Fruit fly (Drosophila melanogaster) whole organism, embryonic: ENCODE measurements around the gene ver.

ENCODE experiments used
- Antp ChIP-seq: fragments of 200-800 bp; sonication (Bioruptor generic); optimal IDR thresholded peaks from 3 replicates; lab custom pipeline; 2016; ENCODE audit warnings: missing biosample characterization, missing genetic modification characterization
- CG10267 ChIP-seq: fragments of 200-800 bp; sonication (Bioruptor generic); optimal IDR thresholded peaks from 2 replicates; lab custom pipeline; 2018; ENCODE audit warnings: missing biosample characterization, mild to moderate bottlenecking, missing genetic modification characterization, moderate library complexity
- CG10274 ChIP-seq: fragments of 200-800 bp; sonication (Bioruptor generic); optimal IDR thresholded peaks from 3 replicates; lab custom pipeline; 2017; ENCODE audit warnings: missing biosample characterization, mild to moderate bottlenecking, missing genetic modification characterization
- CG12071 ChIP-seq: fragments of 200-800 bp; sonication (Bioruptor generic); optimal IDR thresholded peaks from 3 replicates; lab custom pipeline; 2018; ENCODE audit warnings: missing biosample characterization, mild to moderate bottlenecking, missing genetic modification characterization
- CG12104 ChIP-seq: fragments of 200-800 bp; sonication (Bioruptor generic); optimal IDR thresholded peaks from 3 replicates; lab custom pipeline; 2016; ENCODE audit warnings: missing biosample characterization, missing genetic modification characterization
- CG12744 ChIP-seq: fragments of 200-800 bp; sonication (Bioruptor generic); optimal IDR thresholded peaks from 2 replicates; lab custom pipeline; 2016; ENCODE audit warnings: missing biosample characterization, missing genetic modification characterization
- CG14050 ChIP-seq: fragments of 200-800 bp; sonication (Bioruptor generic); IDR thresholded peaks from 3 replicates; pipeline ENCODE4 v1.3.6; 2022; ENCODE audit warnings: missing biosample characterization, missing genetic modification characterization
- CG17186 ChIP-seq: fragments of 200-800 bp; sonication (Bioruptor generic); optimal IDR thresholded peaks from 3 replicates; lab custom pipeline; 2017; ENCODE audit warnings: missing biosample characterization, missing genetic modification reagents, missing genetic modification characterization
- CG17912 ChIP-seq: fragments of 200-800 bp; sonication (Bioruptor generic); optimal IDR thresholded peaks from 2 replicates; lab custom pipeline; 2018; ENCODE audit warnings: missing biosample characterization, mild to moderate bottlenecking, missing genetic modification characterization
- CG1792 ChIP-seq: fragments of 200-800 bp; sonication (Bioruptor generic); optimal IDR thresholded peaks from 2 replicates; lab custom pipeline; 2016; ENCODE audit warnings: missing biosample characterization, missing genetic modification characterization
- CG30431 ChIP-seq: fragments of 200-800 bp; sonication (Bioruptor generic); optimal IDR thresholded peaks from 2 replicates; lab custom pipeline; 2017; ENCODE audit warnings: missing biosample characterization, missing genetic modification characterization
- CG3407 ChIP-seq: fragments of 200-800 bp; sonication (Bioruptor generic); optimal IDR thresholded peaks from 2 replicates; lab custom pipeline; 2018; ENCODE audit warnings: missing biosample characterization, mild to moderate bottlenecking, missing genetic modification characterization
- CG4730 ChIP-seq: fragments of 200-800 bp; sonication (Bioruptor generic); IDR thresholded peaks from 2 replicates; pipeline ENCODE4 v1.3.6; 2022; ENCODE audit warnings: missing biosample characterization, missing genetic modification characterization
- CG6654 ChIP-seq: fragments of 200-800 bp; sonication (Bioruptor generic); optimal IDR thresholded peaks from 2 replicates; lab custom pipeline; 2017; ENCODE audit warnings: missing biosample characterization, mild to moderate bottlenecking, missing genetic modification characterization
- CG6683 ChIP-seq: fragments of 200-800 bp; sonication (Bioruptor generic); optimal IDR thresholded peaks from 2 replicates; lab custom pipeline; 2017; ENCODE audit warnings: missing biosample characterization, mild to moderate bottlenecking, missing genetic modification characterization, missing genetic modification reagents
- CG6854 ChIP-seq: fragments of 200-800 bp; sonication (Bioruptor generic); optimal IDR thresholded peaks from 3 replicates; lab custom pipeline; 2017; ENCODE audit warnings: missing biosample characterization, mild to moderate bottlenecking, missing genetic modification characterization
- CG7928 ChIP-seq: fragments of 200-800 bp; sonication (Bioruptor generic); optimal IDR thresholded peaks from 2 replicates; lab custom pipeline; 2017; ENCODE audit warnings: missing biosample characterization, mild to moderate bottlenecking, missing genetic modification characterization
- CG8290 ChIP-seq, 3 experiments: fragments of 200-800 bp; sonication (Bioruptor generic); optimal IDR thresholded peaks; 2 replicates each; lab custom pipeline; 2016 to 2019; ENCODE audit warnings: missing biosample characterization in 3 of 3, missing genetic modification characterization in 3 of 3, mild to moderate bottlenecking in 2 of 3, moderate library complexity in 1 of 3
- CG9437 ChIP-seq: fragments of 200-800 bp; sonication (Bioruptor generic); optimal IDR thresholded peaks from 2 replicates; lab custom pipeline; 2018; ENCODE audit warnings: missing biosample characterization, mild to moderate bottlenecking, missing genetic modification characterization
- Dip3 ChIP-seq: fragments of 200-800 bp; sonication (Bioruptor generic); optimal IDR thresholded peaks from 3 replicates; lab custom pipeline; 2016; ENCODE audit warnings: missing biosample characterization, missing genetic modification characterization
- Dref ChIP-seq: fragments of 200-800 bp; sonication (Bioruptor generic); IDR thresholded peaks from 2 replicates; pipeline ENCODE4 v1.3.6; 2022; ENCODE audit warnings: missing biosample characterization, missing genetic modification characterization
- H15 ChIP-seq: fragments of 200-800 bp; sonication (Bioruptor generic); IDR thresholded peaks from 3 replicates; pipeline ENCODE4 v1.3.6; 2022; ENCODE audit warnings: missing biosample characterization, missing genetic modification characterization
- Hey ChIP-seq: fragments of 200-800 bp; sonication (Bioruptor generic); optimal IDR thresholded peaks from 3 replicates; lab custom pipeline; 2018; ENCODE audit warnings: missing biosample characterization, mild to moderate bottlenecking, missing genetic modification characterization
- MTF-1 ChIP-seq: fragments of 200-800 bp; sonication (Bioruptor generic); optimal IDR thresholded peaks from 2 replicates; lab custom pipeline; 2018; ENCODE audit warnings: missing biosample characterization, mild to moderate bottlenecking, missing genetic modification characterization, borderline replicate concordance
- Med ChIP-seq: fragments of 200-800 bp; sonication (Bioruptor generic); peaks from one replicate; lab custom pipeline; 2016; ENCODE audit warnings: missing biosample characterization, missing genetic modification characterization, mild to moderate bottlenecking, inconsistent platforms, moderate library complexity
- Neu2 ChIP-seq: fragments of 200-800 bp; sonication (Bioruptor generic); optimal IDR thresholded peaks from 3 replicates; lab custom pipeline; 2016; ENCODE audit warnings: missing biosample characterization, missing genetic modification characterization, borderline replicate concordance
- NfI ChIP-seq: fragments of 200-800 bp; sonication (Bioruptor generic); optimal IDR thresholded peaks from 3 replicates; lab custom pipeline; 2018; ENCODE audit warnings: missing biosample characterization, mild to moderate bottlenecking, missing genetic modification characterization, moderate library complexity
- PHDP ChIP-seq: fragments of 200-800 bp; sonication (Bioruptor generic); optimal IDR thresholded peaks from 3 replicates; lab custom pipeline; 2018; ENCODE audit warnings: missing biosample characterization, mild to moderate bottlenecking, missing genetic modification characterization, moderate library complexity
- Rfx ChIP-seq: fragments of 200-800 bp; sonication (Bioruptor generic); IDR thresholded peaks from 2 replicates; pipeline ENCODE4 v1.3.6; 2022; ENCODE audit warnings: missing biosample characterization, missing genetic modification characterization
- Side ChIP-seq: fragments of 200-800 bp; sonication (Bioruptor generic); optimal IDR thresholded peaks from 2 replicates; lab custom pipeline; 2016; ENCODE audit warnings: missing biosample characterization, missing genetic modification characterization
- ab ChIP-seq: fragments of 200-800 bp; sonication (Bioruptor generic); optimal IDR thresholded peaks from 2 replicates; lab custom pipeline; 2016; ENCODE audit warnings: missing biosample characterization, missing genetic modification characterization
- amos ChIP-seq: fragments of 200-800 bp; sonication (Bioruptor generic); IDR thresholded peaks from 2 replicates; pipeline ENCODE4 v1.3.6; 2022; ENCODE audit warnings: missing biosample characterization, missing genetic modification characterization; ENCODE audit not compliant: partially characterized antibody
- ase ChIP-seq: fragments of 200-800 bp; sonication (Bioruptor generic); IDR thresholded peaks from 3 replicates; pipeline ENCODE4 v1.3.6; 2022; ENCODE audit warnings: missing biosample characterization, missing genetic modification characterization
- chinmo ChIP-seq: fragments of 200-800 bp; sonication (Bioruptor generic); IDR thresholded peaks from 4 replicates; pipeline ENCODE4 v1.3.6; 2022; ENCODE audit warnings: missing biosample characterization, missing genetic modification characterization; ENCODE audit not compliant: partially characterized antibody
- chm ChIP-seq: fragments of 200-800 bp; sonication (Bioruptor generic); IDR thresholded peaks from 2 replicates; pipeline ENCODE4 v1.3.6; 2022; ENCODE audit warnings: missing biosample characterization, missing genetic modification characterization
- crol ChIP-seq: fragments of 200-800 bp; sonication (Bioruptor generic); IDR thresholded peaks from 2 replicates; pipeline ENCODE4 v1.3.6; 2022; ENCODE audit warnings: missing biosample characterization, missing genetic modification characterization
- dati ChIP-seq: fragments of 200-800 bp; sonication (Bioruptor generic); IDR thresholded peaks from 2 replicates; pipeline ENCODE4 v1.3.6; 2022; ENCODE audit warnings: missing biosample characterization, missing genetic modification characterization
- gcm ChIP-seq: fragments of 200-800 bp; sonication (Bioruptor generic); optimal IDR thresholded peaks from 2 replicates; lab custom pipeline; 2019; ENCODE audit warnings: missing biosample characterization, mild to moderate bottlenecking, missing genetic modification characterization, moderate library complexity
- gt ChIP-seq: fragments of 200-800 bp; sonication (Bioruptor generic); IDR thresholded peaks from 2 replicates; pipeline ENCODE4 v1.3.6; 2022; ENCODE audit warnings: missing biosample characterization, missing genetic modification characterization
- ken ChIP-seq: fragments of 200-800 bp; sonication (Bioruptor generic); IDR thresholded peaks from 3 replicates; pipeline ENCODE4 v1.3.6; 2022; ENCODE audit warnings: missing biosample characterization, missing genetic modification characterization
- mld ChIP-seq: fragments of 200-800 bp; sonication (Bioruptor generic); IDR thresholded peaks from 3 replicates; pipeline ENCODE4 v1.3.6; 2022; ENCODE audit warnings: missing biosample characterization, missing genetic modification characterization; ENCODE audit not compliant: partially characterized antibody
- nau ChIP-seq: fragments of 200-800 bp; sonication (Bioruptor generic); optimal IDR thresholded peaks from 3 replicates; lab custom pipeline; 2017; ENCODE audit warnings: missing biosample characterization, mild to moderate bottlenecking, missing genetic modification characterization, missing genetic modification reagents
- phol ChIP-seq: fragments of 200-800 bp; sonication (Bioruptor generic); optimal IDR thresholded peaks from 3 replicates; lab custom pipeline; 2018; ENCODE audit warnings: missing biosample characterization, mild to moderate bottlenecking, missing genetic modification characterization, moderate library complexity
- pzg ChIP-seq: fragments of 200-800 bp; sonication (Bioruptor generic); optimal IDR thresholded peaks from 3 replicates; lab custom pipeline; 2018; ENCODE audit warnings: missing biosample characterization, mild to moderate bottlenecking, missing genetic modification characterization, moderate library complexity
- sd ChIP-seq: fragments of 200-800 bp; sonication (Bioruptor generic); optimal IDR thresholded peaks from 3 replicates; lab custom pipeline; 2018; ENCODE audit warnings: missing biosample characterization, mild to moderate bottlenecking, missing genetic modification characterization, moderate library complexity
- shn ChIP-seq: fragments of 200-800 bp; sonication (Bioruptor generic); optimal IDR thresholded peaks from 3 replicates; lab custom pipeline; 2016; ENCODE audit warnings: missing biosample characterization, missing genetic modification characterization
- slou ChIP-seq: fragments of 200-800 bp; sonication (Bioruptor generic); optimal IDR thresholded peaks from 3 replicates; lab custom pipeline; 2016; ENCODE audit warnings: missing biosample characterization, missing genetic modification characterization
- tap ChIP-seq: fragments of 200-800 bp; optimal IDR thresholded peaks from 3 replicates; lab custom pipeline; 2019; ENCODE audit warnings: missing biosample characterization, mild to moderate bottlenecking, missing genetic modification characterization, moderate library complexity
- usp ChIP-seq: fragments of >200 bp; optimal IDR thresholded peaks from 2 replicates; lab custom pipeline; 2017; ENCODE audit warnings: missing biosample characterization, missing genetic modification characterization

ver gene

DNA sequence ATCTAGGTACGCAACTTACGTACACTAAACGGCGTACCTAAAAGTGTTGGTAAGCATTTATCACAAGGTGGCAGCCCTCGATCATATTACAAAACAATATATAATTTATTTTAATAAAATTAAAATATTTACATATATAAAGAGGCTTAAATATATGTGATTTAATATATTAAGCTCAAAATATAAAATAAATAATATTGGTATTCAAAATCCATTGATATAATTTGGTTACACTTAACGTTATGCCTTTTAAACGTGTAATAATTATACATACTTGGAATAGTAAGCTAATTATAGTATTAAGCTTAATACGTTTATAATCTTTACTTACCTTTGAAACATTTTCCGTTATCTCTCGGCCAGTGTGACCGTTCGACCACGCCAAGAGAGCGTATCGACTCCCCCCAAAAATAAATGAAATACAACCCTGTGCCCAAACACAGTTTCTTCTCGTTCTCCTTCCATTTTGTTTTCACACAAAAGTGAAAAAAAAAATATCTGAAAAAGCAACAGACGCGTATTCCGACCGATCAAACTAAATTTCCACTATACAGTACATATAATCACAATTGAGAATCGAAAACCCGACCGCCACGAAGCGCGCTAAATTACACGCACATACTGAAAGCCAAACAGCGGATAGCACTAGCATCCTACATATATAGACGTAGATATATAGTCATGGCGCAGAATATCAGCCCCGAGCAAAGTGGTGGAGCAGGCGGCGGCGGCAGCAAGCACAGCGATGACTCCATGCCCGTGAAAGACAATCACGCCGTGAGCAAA, 19.7 kb upstream of the ver start, which contains the start of the genes CG10646 and vih (continued):
- TF ChIP-seq Neu2 (GFP tag; lab: Kevin White, UChicago): no peak
- peak; percentile 32 for TF ChIP-seq PHDP (tag; lab: Kevin White, UChicago)
- no peak; the same call in 1 of the 2 replicates for TF ChIP-seq amos (GFP tag; lab: Robert Waterston, UW)
- no peak for TF ChIP-seq dati (GFP tag; lab: Robert Waterston, UW)
- TF ChIP-seq phol (tag; lab: Kevin White, UChicago): peak; percentile 90
- no peak for TF ChIP-seq Dip3
- TF ChIP-seq CG30431: no peak
- peak; percentile 33 for TF ChIP-seq Side (GFP tag; lab: Kevin White, UChicago)
- TF ChIP-seq CG10274 (GFP tag; lab: Kevin White, UChicago): no peak
- TF ChIP-seq Dref (GFP tag; lab: Robert Waterston, UW): peak; percentile 60
- no peak for TF ChIP-seq Antp
- no peak for TF ChIP-seq shn (GFP tag; lab: Kevin White, UChicago)
- no peak for TF ChIP-seq CG17912 (GFP tag; lab: Kevin White, UChicago)
- TF ChIP-seq mld (GFP tag; lab: Robert Waterston, UW): no peak
- TF ChIP-seq chinmo (GFP tag; lab: Robert Waterston, UW): no peak
- TF ChIP-seq Hey (tag; lab: Kevin White, UChicago): no peak
- peak; percentile 53 for TF ChIP-seq Med (GFP tag; lab: Kevin White, UChicago)
- peak; percentile 91 for TF ChIP-seq CG10267 (tag; lab: Kevin White, UChicago)
- TF ChIP-seq sd (tag; lab: Kevin White, UChicago): no peak
- TF ChIP-seq NfI (GFP tag; lab: Kevin White, UChicago): peak; percentile 60
- TF ChIP-seq usp (GFP tag; lab: Kevin White, UChicago): no peak
- no peak for TF ChIP-seq CG12744 (GFP tag; lab: Kevin White, UChicago)
- no peak for TF ChIP-seq chm (GFP tag; lab: Robert Waterston, UW)
- peak; percentile 61 for TF ChIP-seq CG9437 (GFP tag; lab: Kevin White, UChicago)
- TF ChIP-seq CG12071 (GFP tag; lab: Kevin White, UChicago): no peak
- no peak for TF ChIP-seq CG1792 (GFP tag; lab: Kevin White, UChicago)
- 0 out of 3 replicates have a peak, but pooled peaks have one; percentile 6 for TF ChIP-seq H15 (GFP tag; lab: Robert Waterston, UW)
- TF ChIP-seq gt (GFP tag; lab: Robert Waterston, UW): no peak
- peak; percentile 43 for TF ChIP-seq CG8290 (GFP tag; optimal IDR thresholded peaks at IDR 0.05; lab: Kevin White, UChicago)
- TF ChIP-seq CG8290 (tag; optimal IDR thresholded peaks at IDR 0.05; lab: Kevin White, UChicago): no peak
- peak; percentile 4 for TF ChIP-seq tap (tag; lab: Kevin White, UChicago)
- no peak for TF ChIP-seq CG6854 (GFP tag; lab: Kevin White, UChicago)
- no peak for TF ChIP-seq CG6654 (GFP tag; lab: Kevin White, UChicago)
- TF ChIP-seq CG12104: peak; percentile 42
- no peak for TF ChIP-seq slou (GFP tag; lab: Kevin White, UChicago)
- TF ChIP-seq CG3407 (GFP tag; lab: Kevin White, UChicago): no peak
- no peak for TF ChIP-seq CG6683 (GFP tag; lab: Kevin White, UChicago)
- no peak for TF ChIP-seq CG7928 (GFP tag; lab: Kevin White, UChicago)
- peak; percentile 53 for TF ChIP-seq Rfx (GFP tag; lab: Robert Waterston, UW)
- no peak for TF ChIP-seq CG14050
- no peak for TF ChIP-seq crol (GFP tag; lab: Robert Waterston, UW)
- TF ChIP-seq pzg (GFP tag; lab: Kevin White, UChicago): peak; percentile 73
- no peak for TF ChIP-seq nau (GFP tag; lab: Kevin White, UChicago)
- no peak for TF ChIP-seq ase (GFP tag; lab: Robert Waterston, UW)
- TF ChIP-seq CG17186 (GFP tag; lab: Kevin White, UChicago): no peak
- TF ChIP-seq CG4730: no peak
- no peak for TF ChIP-seq MTF-1 (GFP tag; lab: Kevin White, UChicago)
- TF ChIP-seq gcm (GFP tag; lab: Kevin White, UChicago): peak; percentile 23
- TF ChIP-seq ken: no peak; the same call in 2 of the 3 replicates
- no peak for TF ChIP-seq ab (GFP tag; lab: Kevin White, UChicago)
